Worm (Caenorhabditis elegans) whole organism, young adult: Measurements from ENCODE around the gene F54F12.2.

Experiments
- C06A6.2 ChIP-seq: fragments of 200-800 bp; sonication (Bioruptor generic); conservative IDR thresholded peaks from 2 replicates; pipeline ENCODE4 v1.3.6; 2022; ENCODE audit warnings: missing genetic modification characterization, missing compliant biosample characterization
- F55B11.4 ChIP-seq: sonication (generic microtip); optimal IDR thresholded peaks from 2 replicates; lab custom pipeline; 2016; ENCODE audit warnings: missing compliant biosample characterization, missing genetic modification characterization, borderline replicate concordance; ENCODE audit not compliant: insufficient read depth
- ama-1 ChIP-seq, 3 experiments: fragments of 150-350 bp in 1 of 3; sonication (generic microtip) in 2 of 3; optimal IDR thresholded peaks; 2 replicates each; lab custom pipeline; 2014 to 2018; ENCODE audit warnings: missing biosample characterization in 2 of 3, missing genetic modification characterization in 2 of 3, missing genetic modification reagents in 2 of 3
- bed-2 ChIP-seq: fragments of 200-800 bp; sonication (Bioruptor generic); IDR thresholded peaks from 2 replicates; pipeline ENCODE4 v1.3.6; 2022; ENCODE audit warnings: missing genetic modification reagents, missing genetic modification characterization, missing compliant biosample characterization
- ceh-100 ChIP-seq: fragments of 200-800 bp; sonication (Bioruptor generic); IDR thresholded peaks from 2 replicates; pipeline ENCODE4 v1.3.6; 2022; ENCODE audit warnings: missing genetic modification reagents, missing genetic modification characterization, missing compliant biosample characterization
- ets-4 ChIP-seq: fragments of 200-800 bp; sonication (Bioruptor generic); optimal IDR thresholded peaks from 2 replicates; lab custom pipeline; 2018; ENCODE audit warnings: mild to moderate bottlenecking, missing genetic modification characterization, missing compliant biosample characterization
- hsf-1 ChIP-seq: fragments of 200-800 bp; sonication (Bioruptor generic); IDR thresholded peaks from 2 replicates; pipeline ENCODE4 v1.3.6; 2022; ENCODE audit warnings: missing genetic modification reagents, missing genetic modification characterization, missing compliant biosample characterization
- nhr-179 ChIP-seq: sonication (generic microtip); optimal IDR thresholded peaks from 2 replicates; lab custom pipeline; 2016; ENCODE audit warnings: mild to moderate bottlenecking, missing genetic modification characterization, missing compliant biosample characterization
- nhr-27 ChIP-seq: fragments of 200-800 bp; sonication (Bioruptor generic); optimal IDR thresholded peaks from 2 replicates; lab custom pipeline; 2018; ENCODE audit warnings: mild to moderate bottlenecking, missing genetic modification characterization, moderate library complexity, missing compliant biosample characterization
- snpc-3.4 ChIP-seq: sonication (generic microtip); optimal IDR thresholded peaks from 2 replicates; lab custom pipeline; 2017; ENCODE audit warnings: missing genetic modification characterization, mild to moderate bottlenecking, missing compliant biosample characterization, antibody characterized with exemption, moderate library complexity, missing genotype, missing genetic modification reagents
- sptf-2 ChIP-seq: fragments of 200-800 bp; sonication (Bioruptor generic); optimal IDR thresholded peaks from 2 replicates; lab custom pipeline; 2018; ENCODE audit warnings: mild to moderate bottlenecking, missing genetic modification characterization, missing compliant biosample characterization

ce11 chrIII:13058140-13058539 is 18.3 kb downstream of the F54F12.2 start:
- TF ChIP-seq C06A6.2, result no peak
- no peak for TF ChIP-seq snpc-3.4
- TF ChIP-seq nhr-27 (tag; lab: Kevin White, UChicago), result no peak
- TF ChIP-seq bed-2, result no peak
- TF ChIP-seq ceh-100 (GFP tag; lab: Robert Waterston, UW), result no peak
- TF ChIP-seq nhr-179 (tag; lab: Kevin White, UChicago), result no peak
- TF ChIP-seq hsf-1, result no peak
- TF ChIP-seq ets-4 (GFP tag; lab: Kevin White, UChicago), result no peak
- TF ChIP-seq sptf-2 (GFP tag; lab: Kevin White, UChicago), result no peak
- TF ChIP-seq F55B11.4 (tag; lab: Kevin White, UChicago), result no peak
- TF ChIP-seq ama-1 (optimal IDR thresholded peaks at IDR 0.05; lab: Kevin White, UChicago), result no peak
- TF ChIP-seq ama-1 (GFP tag; optimal IDR thresholded peaks at IDR 0.05; lab: Kevin White, UChicago), result no peak
